Fruit fly (Drosophila melanogaster) whole organism, embryonic: ENCODE data around the gene Neurl4.

Experiments
- ATbp ChIP-seq: fragments of 200-800 bp; sonication (Bioruptor generic); optimal IDR thresholded peaks from 2 replicates; lab custom pipeline; 2017; ENCODE audit warnings: missing biosample characterization, mild to moderate bottlenecking, missing genetic modification characterization, missing genetic modification reagents
- Abd-B ChIP-seq: fragments of 200-800 bp; sonication (Bioruptor generic); optimal IDR thresholded peaks from 2 replicates; lab custom pipeline; 2018; ENCODE audit warnings: missing biosample characterization, mild to moderate bottlenecking, missing genetic modification characterization, moderate library complexity
- Aef1 ChIP-seq: fragments of 200-800 bp; sonication (Bioruptor generic); IDR thresholded peaks from 3 replicates; pipeline ENCODE4 v1.3.6; 2022; ENCODE audit warnings: missing biosample characterization, missing genetic modification characterization
- CG10267 ChIP-seq: fragments of 200-800 bp; sonication (Bioruptor generic); optimal IDR thresholded peaks from 2 replicates; lab custom pipeline; 2018; ENCODE audit warnings: missing biosample characterization, mild to moderate bottlenecking, missing genetic modification characterization, moderate library complexity
- CG11560 ChIP-seq: fragments of 200-800 bp; sonication (Bioruptor generic); IDR thresholded peaks from 3 replicates; pipeline ENCODE4 v1.3.6; 2022; ENCODE audit warnings: missing biosample characterization, missing genetic modification characterization
- CG12391 ChIP-seq: fragments of 200-800 bp; sonication (Bioruptor generic); optimal IDR thresholded peaks from 3 replicates; lab custom pipeline; 2018; ENCODE audit warnings: missing biosample characterization, mild to moderate bottlenecking, missing genetic modification characterization, moderate library complexity
- CG13287 ChIP-seq: fragments of 200-800 bp; sonication (Bioruptor generic); IDR thresholded peaks from 2 replicates; pipeline ENCODE4 v1.3.6; 2022; ENCODE audit warnings: missing biosample characterization, missing genetic modification characterization; ENCODE audit not compliant: partially characterized antibody
- CG13424 ChIP-seq: fragments of 200-800 bp; sonication (Bioruptor generic); optimal IDR thresholded peaks from 2 replicates; lab custom pipeline; 2019; ENCODE audit warnings: missing biosample characterization, mild to moderate bottlenecking, missing genetic modification characterization, moderate library complexity
- CG13775 ChIP-seq: fragments of 200-800 bp; sonication (Bioruptor generic); optimal IDR thresholded peaks from 3 replicates; lab custom pipeline; 2017; ENCODE audit warnings: missing biosample characterization, mild to moderate bottlenecking, missing genetic modification characterization
- CG14441 ChIP-seq: fragments of 200-800 bp; sonication (Bioruptor generic); IDR thresholded peaks from 2 replicates; pipeline ENCODE4 v1.3.6; 2022; ENCODE audit warnings: missing biosample characterization, missing genetic modification characterization
- CG14710 ChIP-seq: fragments of 200-800 bp; sonication (Bioruptor generic); optimal IDR thresholded peaks from 3 replicates; lab custom pipeline; 2019; ENCODE audit warnings: missing biosample characterization, mild to moderate bottlenecking, missing genetic modification characterization, moderate library complexity
- CG15696 ChIP-seq: fragments of 200-800 bp; sonication (Bioruptor generic); optimal IDR thresholded peaks from 2 replicates; lab custom pipeline; 2019; ENCODE audit warnings: missing biosample characterization, mild to moderate bottlenecking, missing genetic modification characterization, moderate library complexity
- CG16779 ChIP-seq: fragments of 200-800 bp; sonication (Bioruptor generic); IDR thresholded peaks from 2 replicates; pipeline ENCODE4 v1.3.6; 2022; ENCODE audit warnings: missing biosample characterization, missing genetic modification characterization
- CG18011 ChIP-seq: fragments of 200-800 bp; sonication (Bioruptor generic); optimal IDR thresholded peaks from 2 replicates; lab custom pipeline; 2017; ENCODE audit warnings: missing biosample characterization, missing genetic modification characterization, mild to moderate bottlenecking, moderate library complexity, missing genotype
- CG6175 ChIP-seq: fragments of 200-800 bp; sonication (Bioruptor generic); IDR thresholded peaks from 3 replicates; pipeline ENCODE4 v1.3.6; 2022; ENCODE audit warnings: missing biosample characterization, missing genetic modification characterization
- CG6272 ChIP-seq: fragments of 200-800 bp; sonication (Bioruptor generic); IDR thresholded peaks from 2 replicates; pipeline ENCODE4 v1.3.6; 2022; ENCODE audit warnings: missing biosample characterization, missing genetic modification characterization
- CG7357 ChIP-seq: fragments of 200-800 bp; sonication (Bioruptor generic); IDR thresholded peaks from 3 replicates; pipeline ENCODE4 v1.3.6; 2022; ENCODE audit warnings: missing biosample characterization, missing genetic modification characterization
- CG7372 ChIP-seq: fragments of 200-800 bp; sonication (Bioruptor generic); IDR thresholded peaks from 2 replicates; pipeline ENCODE4 v1.3.6; 2022; ENCODE audit warnings: missing biosample characterization, missing genetic modification characterization
- CG7839 ChIP-seq: fragments of 200-800 bp; sonication (Bioruptor generic); optimal IDR thresholded peaks from 3 replicates; lab custom pipeline; 2018; ENCODE audit warnings: missing biosample characterization, mild to moderate bottlenecking, missing genetic modification characterization, moderate library complexity
- CHES-1-like ChIP-seq: fragments of 200-800 bp; sonication (Bioruptor generic); optimal IDR thresholded peaks from 2 replicates; lab custom pipeline; 2016; ENCODE audit warnings: missing biosample characterization, missing genetic modification characterization
- Doc2 ChIP-seq: fragments of 200-800 bp; sonication (Bioruptor generic); IDR thresholded peaks from 2 replicates; pipeline ENCODE4 v1.3.6; 2022; ENCODE audit warnings: missing biosample characterization, missing genetic modification characterization
- E2f2 ChIP-seq: fragments of 200-800 bp; sonication (Bioruptor generic); IDR thresholded peaks from 2 replicates; pipeline ENCODE4 v1.3.6; 2022; ENCODE audit warnings: missing biosample characterization, missing genetic modification characterization
- Eip74EF ChIP-seq, 2 experiments: fragments of 200-800 bp in 1 of 2; fragments of >200 bp in 1 of 2; sonication (Bioruptor generic) in 1 of 2; optimal IDR thresholded peaks; 2 replicates each; lab custom pipeline; 2017 to 2019; ENCODE audit warnings: missing biosample characterization in 2 of 2, missing genetic modification characterization in 2 of 2, mild to moderate bottlenecking in 1 of 2, moderate library complexity in 1 of 2
- Gug ChIP-seq: fragments of 200-800 bp; sonication (Bioruptor generic); IDR thresholded peaks from 4 replicates; pipeline ENCODE4 v1.3.6; 2022; ENCODE audit warnings: missing biosample characterization, missing genetic modification characterization
- HLH3B ChIP-seq: fragments of 200-800 bp; sonication (Bioruptor generic); IDR thresholded peaks from 2 replicates; pipeline ENCODE4 v1.3.6; 2022; ENCODE audit warnings: missing biosample characterization, missing genetic modification characterization
- Hr51 ChIP-seq, 2 experiments: fragments of 200-800 bp; sonication (Bioruptor generic); optimal IDR thresholded peaks; 2 replicates in 1 of 2; 3 replicates in 1 of 2; lab custom pipeline; 2016 to 2018; ENCODE audit warnings: missing biosample characterization in 2 of 2, missing genetic modification characterization in 2 of 2, mild to moderate bottlenecking in 1 of 2, moderate library complexity in 1 of 2
- Vsx1 ChIP-seq: fragments of 200-800 bp; sonication (Bioruptor generic); optimal IDR thresholded peaks from 2 replicates; lab custom pipeline; 2017; ENCODE audit warnings: missing biosample characterization, mild to moderate bottlenecking, missing genetic modification characterization, missing genetic modification reagents
- YL-1 ChIP-seq: fragments of 200-800 bp; sonication (Bioruptor generic); optimal IDR thresholded peaks from 3 replicates; lab custom pipeline; 2017; ENCODE audit warnings: missing biosample characterization, mild to moderate bottlenecking, missing genetic modification characterization
- ab ChIP-seq: fragments of 200-800 bp; sonication (Bioruptor generic); optimal IDR thresholded peaks from 2 replicates; lab custom pipeline; 2016; ENCODE audit warnings: missing biosample characterization, missing genetic modification characterization
- az2 ChIP-seq: fragments of 200-800 bp; sonication (Bioruptor generic); optimal IDR thresholded peaks from 3 replicates; lab custom pipeline; 2016; ENCODE audit warnings: missing biosample characterization, missing genetic modification characterization
- caup ChIP-seq: fragments of 200-800 bp; sonication (Bioruptor generic); optimal IDR thresholded peaks from 3 replicates; lab custom pipeline; 2017; ENCODE audit warnings: missing biosample characterization, mild to moderate bottlenecking, missing genetic modification characterization, moderate library complexity; ENCODE audit not compliant: severe bottlenecking
- dati ChIP-seq: fragments of 200-800 bp; sonication (Bioruptor generic); IDR thresholded peaks from 2 replicates; pipeline ENCODE4 v1.3.6; 2022; ENCODE audit warnings: missing biosample characterization, missing genetic modification characterization
- dmrt11E ChIP-seq: fragments of 200-800 bp; sonication (Bioruptor generic); optimal IDR thresholded peaks from 3 replicates; lab custom pipeline; 2018; ENCODE audit warnings: missing biosample characterization, mild to moderate bottlenecking, missing genetic modification characterization, moderate library complexity
- dmrt99B ChIP-seq: fragments of 200-800 bp; sonication (Bioruptor generic); optimal IDR thresholded peaks from 2 replicates; lab custom pipeline; 2018; ENCODE audit warnings: missing biosample characterization, mild to moderate bottlenecking, missing genetic modification characterization, moderate library complexity
- eyg ChIP-seq: fragments of 200-800 bp; sonication (Bioruptor generic); optimal IDR thresholded peaks from 3 replicates; lab custom pipeline; 2016; ENCODE audit warnings: missing biosample characterization, missing genetic modification characterization
- fd3F ChIP-seq: fragments of 200-800 bp; sonication (Bioruptor generic); optimal IDR thresholded peaks from 2 replicates; lab custom pipeline; 2018; ENCODE audit warnings: missing biosample characterization, mild to moderate bottlenecking, missing genetic modification characterization, moderate library complexity
- gcm2 ChIP-seq: fragments of 200-800 bp; sonication (Bioruptor generic); optimal IDR thresholded peaks from 2 replicates; lab custom pipeline; 2016; ENCODE audit warnings: missing biosample characterization, missing genetic modification characterization
- gsb-n ChIP-seq: fragments of 200-800 bp; sonication (Bioruptor generic); optimal IDR thresholded peaks from 3 replicates; lab custom pipeline; 2018; ENCODE audit warnings: missing biosample characterization, mild to moderate bottlenecking, missing genetic modification characterization
- hth ChIP-seq: fragments of >200 bp; optimal IDR thresholded peaks from 2 replicates; lab custom pipeline; 2017; ENCODE audit warnings: inconsistent platforms
- jigr1 ChIP-seq: fragments of 200-800 bp; sonication (Bioruptor generic); IDR thresholded peaks from 3 replicates; pipeline ENCODE4 v1.3.6; 2022; ENCODE audit warnings: missing biosample characterization, missing genetic modification characterization
- nom ChIP-seq: fragments of 200-800 bp; sonication (Bioruptor generic); optimal IDR thresholded peaks from 2 replicates; lab custom pipeline; 2017; ENCODE audit warnings: missing biosample characterization, missing genetic modification characterization, mild to moderate bottlenecking, moderate library complexity, missing genetic modification reagents
- otp ChIP-seq: fragments of 200-800 bp; sonication (Bioruptor generic); IDR thresholded peaks from 3 replicates; pipeline ENCODE4, ENCODE4 v1.3.6; 2022; ENCODE audit warnings: missing biosample characterization, missing genetic modification characterization
- pita ChIP-seq: fragments of 200-800 bp; sonication (Bioruptor generic); optimal IDR thresholded peaks from 2 replicates; lab custom pipeline; 2017; ENCODE audit warnings: missing biosample characterization, mild to moderate bottlenecking, missing genetic modification characterization
- row ChIP-seq: fragments of 200-800 bp; sonication (Bioruptor generic); IDR thresholded peaks from 3 replicates; pipeline ENCODE4 v1.3.6; 2022; ENCODE audit warnings: missing biosample characterization, missing genetic modification characterization
- sna ChIP-seq: fragments of 200-800 bp; sonication (Bioruptor generic); IDR thresholded peaks from 2 replicates; pipeline ENCODE4 v1.3.6; 2022; ENCODE audit warnings: missing biosample characterization, missing genetic modification characterization; ENCODE audit not compliant: partially characterized antibody
- trh ChIP-seq: fragments of 200-800 bp; sonication (Bioruptor generic); optimal IDR thresholded peaks from 2 replicates; lab custom pipeline; 2016; ENCODE audit warnings: missing biosample characterization, missing genetic modification characterization
- ttk ChIP-seq: fragments of 200-800 bp; sonication (Bioruptor generic); IDR thresholded peaks from 2 replicates; pipeline ENCODE4 v2.1.2; 2022; ENCODE audit warnings: missing biosample characterization, missing genetic modification characterization
- usp ChIP-seq: fragments of >200 bp; optimal IDR thresholded peaks from 2 replicates; lab custom pipeline; 2017; ENCODE audit warnings: missing biosample characterization, missing genetic modification characterization
- vfl ChIP-seq: fragments of 200-800 bp; sonication (Bioruptor generic); optimal IDR thresholded peaks from 2 replicates; lab custom pipeline; 2016; ENCODE audit warnings: missing biosample characterization, missing genetic modification characterization
- zen ChIP-seq: fragments of 200-800 bp; sonication (Bioruptor generic); optimal IDR thresholded peaks from 3 replicates; lab custom pipeline; 2018; ENCODE audit warnings: missing biosample characterization, mild to moderate bottlenecking, missing genetic modification characterization, moderate library complexity
- zf30C ChIP-seq: fragments of 200-800 bp; sonication (Bioruptor generic); optimal IDR thresholded peaks from 3 replicates; lab custom pipeline; 2018; ENCODE audit warnings: missing biosample characterization, mild to moderate bottlenecking, missing genetic modification characterization

The Neurl4 gene

DNA sequence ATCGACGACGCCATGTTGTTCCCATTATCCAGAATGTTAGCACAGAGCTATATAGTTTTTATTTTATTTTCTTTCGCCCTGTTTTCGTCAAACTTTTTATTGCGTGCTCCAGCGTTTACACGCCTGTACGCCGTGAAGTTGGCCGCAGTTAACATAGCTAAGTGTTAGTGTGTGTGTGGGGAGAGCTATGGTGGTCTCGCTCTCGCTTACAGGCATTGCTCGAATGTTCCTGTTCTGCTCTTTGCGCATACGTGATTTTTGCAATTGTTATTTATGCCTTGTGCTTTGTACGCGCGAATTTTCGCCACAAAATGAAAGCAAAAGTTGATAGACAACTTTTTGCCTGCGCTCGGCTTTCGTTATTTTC lies 45.7 kb downstream of the Neurl4 start (continued):
- TF ChIP-seq jigr1 (GFP tag; lab: Robert Waterston, UW) (no peak), HLH3B (GFP tag; lab: Robert Waterston, UW) (no peak), Aef1 (GFP tag; lab: Robert Waterston, UW) (no peak), Vsx1 (GFP tag; lab: Kevin White, UChicago) (no peak), caup (GFP tag; lab: Kevin White, UChicago) (peak; percentile 58), Abd-B (no peak), CG12391 (tag; lab: Kevin White, UChicago) (no peak), otp (GFP tag; lab: Robert Waterston, UW) (peak; percentile 60; the same call in 1 of the 3 replicates), CG7372 (GFP tag; lab: Robert Waterston, UW) (no peak), dati (GFP tag; lab: Robert Waterston, UW) (no peak), Gug (GFP tag; lab: Robert Waterston, UW) (no peak), az2 (GFP tag; lab: Kevin White, UChicago) (no peak), zen (tag; lab: Kevin White, UChicago) (no peak), CG7357 (GFP tag; lab: Robert Waterston, UW) (no peak), Doc2 (GFP tag; lab: Robert Waterston, UW) (no peak), ttk (GFP tag; lab: Robert Waterston, UW) (no peak), CG10267 (tag; lab: Kevin White, UChicago) (peak; percentile 2), Eip74EF (GFP tag; optimal IDR thresholded peaks at IDR 0.05; lab: Kevin White, UChicago) (no peak), vfl (no peak), CHES-1-like (GFP tag; lab: Kevin White, UChicago) (peak; percentile 61), CG11560 (tag; lab: Robert Waterston, UW) (no peak), CG7839 (no peak), CG13424 (tag; lab: Kevin White, UChicago) (no peak), hth (no peak), fd3F (GFP tag; lab: Kevin White, UChicago) (no peak), ab (GFP tag; lab: Kevin White, UChicago) (no peak), CG6272 (GFP tag; lab: Robert Waterston, UW) (no peak), sna (GFP tag; lab: Robert Waterston, UW) (no peak), pita (no peak), Hr51 (GFP tag; optimal IDR thresholded peaks at IDR 0.05; lab: Kevin White, UChicago) (no peak), usp (GFP tag; lab: Kevin White, UChicago) (no peak), gcm2 (GFP tag; lab: Kevin White, UChicago) (no peak), CG15696 (tag; lab: Kevin White, UChicago) (no peak), nom (peak; percentile 42), zf30C (GFP tag; lab: Kevin White, UChicago) (no peak), CG6175 (GFP tag; lab: Robert Waterston, UW) (no peak), CG14710 (tag; lab: Kevin White, UChicago) (peak; percentile 27), dmrt11E (tag; lab: Kevin White, UChicago) (no peak), CG18011 (GFP tag; lab: Kevin White, UChicago) (no peak), gsb-n (tag; lab: Kevin White, UChicago) (no peak), CG14441 (GFP tag; lab: Robert Waterston, UW) (peak; percentile 50; the same call in 1 of the 2 replicates), row (GFP tag; lab: Robert Waterston, UW) (no peak; the same call in 2 of the 3 replicates), YL-1 (GFP tag; lab: Kevin White, UChicago) (peak; percentile 92), CG13287 (GFP tag; lab: Robert Waterston, UW) (peak; percentile 33; the same call in 1 of the 2 replicates), CG16779 (GFP tag; lab: Robert Waterston, UW) (no peak), trh (no peak), ATbp (GFP tag; lab: Kevin White, UChicago) (no peak), CG13775 (GFP tag; lab: Kevin White, UChicago) (peak; percentile 4), dmrt99B (peak; percentile 1), eyg (GFP tag; lab: Kevin White, UChicago) (no peak), E2f2 (GFP tag; lab: Robert Waterston, UW) (0 out of 2 replicates have a peak, but pooled peaks have one; percentile 17)
